Fruit fly (Drosophila melanogaster): ENCODE results near the gene CG9970.

- TF ChIP-seq CG14711 (tag; optimal IDR thresholded peaks at IDR 0.05): no peak
- no peak for TF ChIP-seq tj (GFP tag; optimal IDR thresholded peaks at IDR 0.05)
- peak; percentile 40 for TF ChIP-seq CG12768 (GFP tag; optimal IDR thresholded peaks at IDR 0.05)
- TF ChIP-seq pad (GFP tag; optimal IDR thresholded peaks at IDR 0.05): no peak
- no peak for TF ChIP-seq CG33017 (tag; optimal IDR thresholded peaks at IDR 0.05)
- TF ChIP-seq cic (GFP tag; optimal IDR thresholded peaks at IDR 0.05): no peak
- TF ChIP-seq CG11617 (GFP tag; optimal IDR thresholded peaks at IDR 0.05): no peak
Measured at dm6 chr3L:2879827-2880131, 36.7 kb downstream of the CG9970 start.
